Worm (Caenorhabditis elegans) whole organism, midembryonic: ENCODE results near the gene C29E4.15.

Experiments
- T22C8.4 ChIP-seq: fragments of 200-800 bp; sonication (Bioruptor generic); IDR thresholded peaks from 2 replicates; pipeline ENCODE4 v1.3.6; 2022; ENCODE audit warnings: missing genetic modification characterization, missing compliant biosample characterization
- med-1 ChIP-seq: sonication (generic microtip); optimal IDR thresholded peaks from 2 replicates; lab custom pipeline; 2017; ENCODE audit warnings: missing genetic modification characterization, mild to moderate bottlenecking, missing compliant biosample characterization, antibody characterized with exemption, missing genetic modification reagents; ENCODE audit not compliant: insufficient read depth
- ref-1 ChIP-seq: fragments of 200-800 bp; sonication (Bioruptor generic); conservative IDR thresholded peaks from 2 replicates; pipeline ENCODE4 v1.3.6; 2022; ENCODE audit warnings: missing genetic modification reagents, missing genetic modification characterization, missing compliant biosample characterization
- ztf-29 ChIP-seq: fragments of 200-800 bp; sonication (Bioruptor generic); IDR thresholded peaks from 2 replicates; pipeline ENCODE4 v1.3.6; 2022; ENCODE audit warnings: missing genetic modification reagents, missing genetic modification characterization, missing compliant biosample characterization

- no peak for TF ChIP-seq ztf-29 (GFP tag; lab: Robert Waterston, UW)
- no peak for TF ChIP-seq ref-1 (GFP tag; lab: Robert Waterston, UW)
- TF ChIP-seq med-1 (GFP tag; lab: Kevin White, UChicago): no peak
- no peak for TF ChIP-seq T22C8.4 (GFP tag; lab: Robert Waterston, UW)
Measured at ce11 chrIII:7925968-7926367, 26.5 kb upstream of the C29E4.15 start.
